Worm (Caenorhabditis elegans): ENCODE results near the gene cutl-26.
A peak's percentile ranks its signal among the peaks of the same experiment; 100 is the strongest.

cutl-26 gene

DNA sequence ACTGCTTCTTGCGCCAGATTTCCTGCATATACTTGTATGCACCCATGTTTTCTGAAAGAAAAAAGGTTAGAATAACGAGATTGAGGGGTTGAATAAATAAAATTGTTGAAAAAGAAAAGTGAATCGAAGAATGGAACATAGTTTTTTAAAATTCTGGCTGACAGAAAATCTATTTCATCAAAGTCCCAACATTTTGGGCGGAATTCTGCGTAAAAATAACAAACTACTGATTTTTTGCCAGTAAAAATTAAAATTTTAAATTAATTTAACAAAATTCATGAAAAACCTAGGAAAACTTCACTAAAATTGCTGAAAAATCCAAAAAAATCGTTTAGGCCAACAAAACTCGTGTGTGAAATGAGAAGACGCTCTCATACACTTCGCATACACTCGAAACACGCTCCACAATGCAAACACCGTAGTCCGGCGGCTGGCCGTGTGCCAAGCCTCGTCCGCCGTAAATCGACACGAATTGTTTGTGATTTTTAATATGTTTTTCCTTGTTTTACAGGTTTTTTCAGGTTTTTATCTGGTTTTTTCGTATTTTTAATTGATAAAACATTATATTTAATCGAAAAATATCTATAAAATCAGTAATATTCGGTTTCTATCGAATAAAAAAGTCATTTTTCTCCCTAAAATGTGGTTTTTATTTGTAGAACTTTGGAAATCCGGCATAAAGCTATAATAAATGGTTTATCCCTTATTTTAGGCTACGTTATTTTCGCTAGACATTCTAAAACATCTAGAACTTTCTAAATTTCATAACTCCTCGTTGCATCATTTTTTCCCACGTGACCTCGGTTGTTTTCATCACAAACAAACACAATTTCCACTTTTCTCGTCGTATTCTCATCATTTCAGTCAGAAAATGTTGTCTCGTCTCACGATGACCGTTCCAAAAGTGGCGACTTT lies 52.8 kb downstream of the cutl-26 start, which contains the start of the genes rpl-15 and K11H12.8 (continued):
- peak; percentile 99 for TF ChIP-seq arid-1 (GFP tag; conservative IDR thresholded peaks at IDR 0.05)
- TF ChIP-seq ama-1 (optimal IDR thresholded peaks at IDR 0.05) = peak; percentile 64
- TF ChIP-seq sdz-12 (GFP tag; optimal IDR thresholded peaks at IDR 0.05) = peak; percentile 99
- TF ChIP-seq ZK337.2 (GFP tag; IDR thresholded peaks at IDR 0.05) = peak; percentile 98
- TF ChIP-seq hmg-1.1 (GFP tag; IDR thresholded peaks at IDR 0.05) = peak; percentile 99
- TF ChIP-seq pha-4 (GFP tag; IDR thresholded peaks at IDR 0.05) = peak; percentile 99
- TF ChIP-seq pha-4 (tag; optimal IDR thresholded peaks at IDR 0.05) = peak; percentile 86
- peak; percentile 99 for TF ChIP-seq nhr-28 (tag; optimal IDR thresholded peaks at IDR 0.05)
- peak; percentile 100 for TF ChIP-seq hlh-30 (tag; optimal IDR thresholded peaks at IDR 0.05; ENCODE audit: insufficient read depth)
- TF ChIP-seq aly-2 (tag; optimal IDR thresholded peaks at IDR 0.05) = no peak
- TF ChIP-seq lin-15B (tag; optimal IDR thresholded peaks at IDR 0.05) = peak; percentile 96
- TF ChIP-seq dpl-1 (GFP tag; optimal IDR thresholded peaks at IDR 0.05) = peak; percentile 98
- peak; percentile 94 for TF ChIP-seq F10B5.3 (tag; optimal IDR thresholded peaks at IDR 0.05)
- peak; percentile 100 for TF ChIP-seq nhr-6 (tag; optimal IDR thresholded peaks at IDR 0.05)
- TF ChIP-seq Y75B8A.6 (GFP tag; IDR thresholded peaks at IDR 0.05) = peak; percentile 99
- peak; percentile 99 for TF ChIP-seq mxl-3 (GFP tag; optimal IDR thresholded peaks at IDR 0.05)
- peak; percentile 100 for TF ChIP-seq dve-1 (tag; optimal IDR thresholded peaks at IDR 0.05; ENCODE audit: insufficient read depth)
- peak; percentile 93 for TF ChIP-seq fos-1 (tag; optimal IDR thresholded peaks at IDR 0.05)
- TF ChIP-seq saeg-2 (GFP tag; IDR thresholded peaks at IDR 0.05) = peak; percentile 99
- peak; percentile 78 for TF ChIP-seq snpc-4 (tag; optimal IDR thresholded peaks at IDR 0.05)
- TF ChIP-seq nhr-41 (GFP tag; IDR thresholded peaks at IDR 0.05) = peak; percentile 98
- TF ChIP-seq zag-1 (tag; optimal IDR thresholded peaks at IDR 0.05) = peak; percentile 88
- TF ChIP-seq ztf-11 (tag; optimal IDR thresholded peaks at IDR 0.05) = peak; percentile 53
- peak; percentile 97 for TF ChIP-seq nhr-48 (tag; optimal IDR thresholded peaks at IDR 0.05)
- peak; percentile 98 for TF ChIP-seq D1046.2 (GFP tag; IDR thresholded peaks at IDR 0.05)
- peak; percentile 86 for TF ChIP-seq ceh-82 (tag; optimal IDR thresholded peaks at IDR 0.05)
- peak; percentile 100 for TF ChIP-seq nhr-77 (tag; optimal IDR thresholded peaks at IDR 0.05)
- peak; percentile 100 for TF ChIP-seq zfp-3 (GFP tag; conservative IDR thresholded peaks at IDR 0.05)
- TF ChIP-seq nhr-102 (tag; optimal IDR thresholded peaks at IDR 0.05) = peak; percentile 99
- peak; percentile 100 for TF ChIP-seq dmd-6 (GFP tag; IDR thresholded peaks at IDR 0.05)
- peak; percentile 98 for TF ChIP-seq php-3 (GFP tag; IDR thresholded peaks at IDR 0.05)
- peak; percentile 97 for TF ChIP-seq F49E8.2 (tag; optimal IDR thresholded peaks at IDR 0.05; ENCODE audit: borderline replicate concordance)
- peak; percentile 90 for TF ChIP-seq lim-7 (GFP tag; IDR thresholded peaks at IDR 0.05)
- peak; percentile 21 for TF ChIP-seq unc-39 (tag; optimal IDR thresholded peaks at IDR 0.05)
- peak; percentile 99 for TF ChIP-seq madf-5 (GFP tag; IDR thresholded peaks at IDR 0.05)
- peak; percentile 100 for TF ChIP-seq mep-1 (tag; optimal IDR thresholded peaks at IDR 0.05)
- TF ChIP-seq daf-8 (GFP tag; IDR thresholded peaks at IDR 0.05) = 0 out of 2 replicates have a peak, but pooled peaks have one; percentile 44
- peak; percentile 98 for TF ChIP-seq ceh-44 (GFP tag; IDR thresholded peaks at IDR 0.05)
- peak; percentile 92 for TF ChIP-seq skn-1 (tag; optimal IDR thresholded peaks at IDR 0.05)
- peak; percentile 99 for TF ChIP-seq T26A8.4 (GFP tag; IDR thresholded peaks at IDR 0.05)
- peak; percentile 35 for TF ChIP-seq ceh-62 (tag; optimal IDR thresholded peaks at IDR 0.05)
- peak; percentile 91 for TF ChIP-seq nhr-76 (tag; optimal IDR thresholded peaks at IDR 0.05)
- peak; percentile 98 for TF ChIP-seq egl-43 (GFP tag; IDR thresholded peaks at IDR 0.05)
- peak; percentile 89 for TF ChIP-seq lin-39 (tag; optimal IDR thresholded peaks at IDR 0.05)
- TF ChIP-seq ZK546.5 (tag; optimal IDR thresholded peaks at IDR 0.05) = peak in 1 of 2 experiments; percentile 89
- peak; percentile 98 for TF ChIP-seq nhr-25 (tag; optimal IDR thresholded peaks at IDR 0.05; ENCODE audit: borderline replicate concordance, insufficient read depth)
- TF ChIP-seq lin-13 (GFP tag; optimal IDR thresholded peaks at IDR 0.05) = peak; percentile 99
- TF ChIP-seq cey-2 (tag; optimal IDR thresholded peaks at IDR 0.05; ENCODE audit: borderline replicate concordance, insufficient read depth) = peak; percentile 94
- TF ChIP-seq rbr-2 (tag; optimal IDR thresholded peaks at IDR 0.05) = peak; percentile 100

Data from whole organism, L4 larva.